Fruit fly (Drosophila melanogaster): ENCODE measurements around the gene CG42763.

dm6 chr2L:8190681-8191080 lies 45.8 kb upstream of the CG42763 start, which contains the start of gene CG34134:
- TF ChIP-seq Crg-1 (GFP tag; optimal IDR thresholded peaks at IDR 0.05) (no peak), tj (GFP tag; optimal IDR thresholded peaks at IDR 0.05) (no peak), cnc (optimal IDR thresholded peaks at IDR 0.05) (no peak), Hr96 (GFP tag; optimal IDR thresholded peaks at IDR 0.05) (no peak), Mnt (GFP tag; optimal IDR thresholded peaks at IDR 0.05) (no peak), kay (GFP tag; ENCODE audit: borderline replicate concordance) (no peak), CG7101 (tag; optimal IDR thresholded peaks at IDR 0.05) (no peak), CG7045 (GFP tag; optimal IDR thresholded peaks at IDR 0.05) (no peak), bab1 (GFP tag; optimal IDR thresholded peaks at IDR 0.05) (no peak), CG12768 (GFP tag; optimal IDR thresholded peaks at IDR 0.05) (no peak), CG33017 (tag; optimal IDR thresholded peaks at IDR 0.05) (no peak)
